Worm (Caenorhabditis elegans) whole organism, L2 larva: ENCODE results near the gene F36G3.1.

ENCODE experiments used
- C34F6.9 ChIP-seq: fragments of 150-350 bp; optimal IDR thresholded peaks from 2 replicates; lab custom pipeline; 2014; ENCODE audit warnings: missing biosample characterization, missing genetic modification characterization
- F13H6.1 ChIP-seq: sonication (generic microtip); optimal IDR thresholded peaks from 2 replicates; lab custom pipeline; 2016; ENCODE audit warnings: missing genetic modification characterization, missing compliant biosample characterization
- R02D3.7 ChIP-seq: fragments of 150-350 bp; optimal IDR thresholded peaks from 2 replicates; lab custom pipeline; 2014; ENCODE audit warnings: missing biosample characterization, missing genetic modification characterization
- Y55F3AM.14 ChIP-seq: fragments of 200-800 bp; sonication (Bioruptor generic); optimal IDR thresholded peaks from 2 replicates; lab custom pipeline; 2018; ENCODE audit warnings: mild to moderate bottlenecking, missing genetic modification characterization, missing compliant biosample characterization
- ZK546.5 ChIP-seq: sonication (generic microtip); optimal IDR thresholded peaks from 2 replicates; lab custom pipeline; 2017; ENCODE audit warnings: missing biosample characterization, missing genetic modification characterization
- alr-1 ChIP-seq: fragments of 150-350 bp; optimal IDR thresholded peaks from 2 replicates; lab custom pipeline; 2014; ENCODE audit warnings: missing biosample characterization, missing genetic modification characterization
- aly-2 ChIP-seq: fragments of 150-350 bp; optimal IDR thresholded peaks from 2 replicates; lab custom pipeline; 2014; ENCODE audit warnings: missing biosample characterization, missing genetic modification characterization
- blmp-1 ChIP-seq: sonication (generic microtip); optimal IDR thresholded peaks from 2 replicates; lab custom pipeline; 2017; ENCODE audit warnings: missing genetic modification characterization, mild to moderate bottlenecking, missing compliant biosample characterization, antibody characterized with exemption, moderate library complexity; ENCODE audit not compliant: insufficient read depth
- ceh-16 ChIP-seq: fragments of 150-350 bp; optimal IDR thresholded peaks from 2 replicates; lab custom pipeline; 2014; ENCODE audit warnings: missing biosample characterization, missing genetic modification characterization
- ceh-82 ChIP-seq: fragments of 150-350 bp; optimal IDR thresholded peaks from 2 replicates; lab custom pipeline; 2014; ENCODE audit warnings: missing biosample characterization, missing genetic modification characterization
- crh-2 ChIP-seq: sonication (generic microtip); optimal IDR thresholded peaks from 2 replicates; lab custom pipeline; 2017; ENCODE audit warnings: missing biosample characterization, missing genetic modification characterization
- dmd-4 ChIP-seq: sonication (generic microtip); optimal IDR thresholded peaks from 2 replicates; lab custom pipeline; 2017; ENCODE audit warnings: missing biosample characterization, missing genetic modification characterization
- egl-27 ChIP-seq: sonication (generic microtip); optimal IDR thresholded peaks from 3 replicates; lab custom pipeline; 2017; ENCODE audit warnings: missing biosample characterization, missing genetic modification reagents, missing genetic modification characterization
- elt-1 ChIP-seq: fragments of 150-350 bp; optimal IDR thresholded peaks from 2 replicates; lab custom pipeline; 2014; ENCODE audit warnings: missing biosample characterization, missing genetic modification characterization
- elt-3 ChIP-seq: sonication (generic microtip); optimal IDR thresholded peaks from 2 replicates; lab custom pipeline; 2017; ENCODE audit warnings: missing biosample characterization, missing genetic modification characterization
- fos-1 ChIP-seq: fragments of 150-350 bp; optimal IDR thresholded peaks from 2 replicates; lab custom pipeline; 2014; ENCODE audit warnings: missing biosample characterization, missing genetic modification characterization
- gmeb-1 ChIP-seq: fragments of 150-350 bp; optimal IDR thresholded peaks from 2 replicates; lab custom pipeline; 2014; ENCODE audit warnings: missing biosample characterization, missing genetic modification characterization
- lin-39 ChIP-seq: fragments of 150-350 bp; optimal IDR thresholded peaks from 2 replicates; lab custom pipeline; 2014; ENCODE audit warnings: missing biosample characterization, missing genetic modification reagents, missing genetic modification characterization
- lsy-2 ChIP-seq, 2 experiments: fragments of 150-350 bp in 1 of 2; sonication (generic microtip) in 1 of 2; optimal IDR thresholded peaks; 2 replicates each; lab custom pipeline; 2014 to 2017; ENCODE audit warnings: missing biosample characterization in 2 of 2, missing genetic modification characterization in 2 of 2
- mab-5 ChIP-seq: fragments of 150-350 bp; optimal IDR thresholded peaks from 2 replicates; lab custom pipeline; 2014; ENCODE audit warnings: missing biosample characterization, missing genetic modification characterization
- mbf-1 ChIP-seq: sonication (generic microtip); optimal IDR thresholded peaks from 2 replicates; lab custom pipeline; 2017; ENCODE audit warnings: missing biosample characterization, missing genetic modification characterization
- mdl-1 ChIP-seq, 2 experiments: fragments of 150-350 bp in 1 of 2; sonication (generic microtip) in 1 of 2; optimal IDR thresholded peaks; 2 replicates each; lab custom pipeline; 2017; ENCODE audit warnings: missing biosample characterization in 2 of 2, missing genetic modification characterization in 2 of 2
- nhr-10 ChIP-seq: sonication (generic microtip); optimal IDR thresholded peaks from 2 replicates; lab custom pipeline; 2017; ENCODE audit warnings: missing biosample characterization, missing genetic modification characterization
- nhr-11 ChIP-seq: fragments of 150-350 bp; optimal IDR thresholded peaks from 2 replicates; lab custom pipeline; 2014; ENCODE audit warnings: missing biosample characterization, missing genetic modification characterization
- nhr-12 ChIP-seq: fragments of 150-350 bp; optimal IDR thresholded peaks from 2 replicates; lab custom pipeline; 2014; ENCODE audit warnings: missing biosample characterization, missing genetic modification characterization
- nhr-129 ChIP-seq: fragments of 150-350 bp; optimal IDR thresholded peaks from 2 replicates; lab custom pipeline; 2014; ENCODE audit warnings: missing biosample characterization, missing genetic modification characterization
- nhr-23 ChIP-seq: fragments of 150-350 bp; optimal IDR thresholded peaks from 2 replicates; lab custom pipeline; 2014; ENCODE audit warnings: missing biosample characterization, missing genetic modification reagents, missing genetic modification characterization
- nhr-237 ChIP-seq: fragments of 150-350 bp; optimal IDR thresholded peaks from 2 replicates; lab custom pipeline; 2014; ENCODE audit warnings: missing biosample characterization, missing genetic modification characterization
- nhr-6 ChIP-seq: fragments of 150-350 bp; optimal IDR thresholded peaks from 2 replicates; lab custom pipeline; 2014; ENCODE audit warnings: missing biosample characterization, missing genetic modification characterization
- nhr-77 ChIP-seq: fragments of 150-350 bp; optimal IDR thresholded peaks from 2 replicates; lab custom pipeline; 2014; ENCODE audit warnings: missing biosample characterization, missing genetic modification characterization
- peb-1 ChIP-seq: fragments of 150-350 bp; optimal IDR thresholded peaks from 2 replicates; lab custom pipeline; 2014; ENCODE audit warnings: missing biosample characterization, missing genetic modification characterization
- skn-1 ChIP-seq: sonication (generic microtip); optimal IDR thresholded peaks from 2 replicates; lab custom pipeline; 2017; ENCODE audit warnings: missing biosample characterization, missing genetic modification characterization
- sma-3 ChIP-seq: sonication (generic microtip); optimal IDR thresholded peaks from 2 replicates; lab custom pipeline; 2016; ENCODE audit warnings: missing genetic modification reagents, missing genetic modification characterization, missing compliant biosample characterization
- sma-9 ChIP-seq, 2 experiments: fragments of 150-350 bp in 1 of 2; sonication (generic microtip) in 1 of 2; optimal IDR thresholded peaks; 2 replicates each; lab custom pipeline; 2014 to 2016; ENCODE audit warnings: missing genetic modification characterization in 2 of 2, mild to moderate bottlenecking in 1 of 2, missing biosample characterization in 1 of 2, missing compliant biosample characterization in 1 of 2, missing genetic modification reagents in 1 of 2, moderate library complexity in 1 of 2
- unc-39 ChIP-seq: fragments of 150-350 bp; optimal IDR thresholded peaks from 2 replicates; lab custom pipeline; 2014; ENCODE audit warnings: missing biosample characterization, missing genetic modification characterization
- unc-55 ChIP-seq: fragments of 150-350 bp; sonication (generic microtip); optimal IDR thresholded peaks from 3 replicates; lab custom pipeline; 2014; ENCODE audit warnings: missing biosample characterization, missing genetic modification reagents, missing genetic modification characterization
- zag-1 ChIP-seq: fragments of 150-350 bp; optimal IDR thresholded peaks from 2 replicates; lab custom pipeline; 2014; ENCODE audit warnings: missing biosample characterization, missing genetic modification characterization
- ztf-1 ChIP-seq: fragments of 200-800 bp; sonication (Bioruptor generic); conservative IDR thresholded peaks from 2 replicates; pipeline ENCODE4 v1.3.6; 2022; ENCODE audit warnings: missing genetic modification characterization, missing compliant biosample characterization
- ztf-11 ChIP-seq: sonication (generic microtip); optimal IDR thresholded peaks from 2 replicates; lab custom pipeline; 2017; ENCODE audit warnings: missing biosample characterization, missing genetic modification characterization
- ztf-4 ChIP-seq: fragments of 150-350 bp; optimal IDR thresholded peaks from 2 replicates; lab custom pipeline; 2014; ENCODE audit warnings: missing biosample characterization, missing genetic modification characterization

The F36G3.1 gene

ce11 chrX:9832370-9832769 lies 43.4 kb upstream of the F36G3.1 start:
- no peak for TF ChIP-seq nhr-23 (tag; lab: Kevin White, UChicago)
- peak; percentile 45 for TF ChIP-seq F13H6.1 (tag; lab: Kevin White, UChicago)
- TF ChIP-seq nhr-12 (tag; lab: Kevin White, UChicago), result no peak
- no peak for TF ChIP-seq unc-55 (GFP tag; lab: Kevin White, UChicago)
- TF ChIP-seq elt-3 (tag; lab: Kevin White, UChicago), result no peak
- TF ChIP-seq sma-3, result no peak
- TF ChIP-seq nhr-129 (tag; lab: Kevin White, UChicago), result peak; percentile 42
- no peak for TF ChIP-seq ztf-4 (tag; lab: Kevin White, UChicago)
- TF ChIP-seq, all 48 proteins: peak for 2

ce11 chrX:9831215-9831614 lies 42.2 kb upstream of the F36G3.1 start, which contains the start of gene rrc-1:
Gene rrc-1, minus strand, starts transcription at chrX:9831288.
- TF ChIP-seq Y55F3AM.14 (GFP tag; lab: Kevin White, UChicago) (no peak), nhr-6 (tag; lab: Kevin White, UChicago) (no peak), ceh-82 (tag; lab: Kevin White, UChicago) (no peak), peb-1 (tag; lab: Kevin White, UChicago) (no peak), zag-1 (tag; lab: Kevin White, UChicago) (no peak), mbf-1 (tag; lab: Kevin White, UChicago) (no peak), F13H6.1 (tag; lab: Kevin White, UChicago) (no peak), skn-1 (no peak), ztf-4 (tag; lab: Kevin White, UChicago) (no peak), R02D3.7 (tag; lab: Kevin White, UChicago) (no peak), mab-5 (tag; lab: Kevin White, UChicago) (no peak), nhr-12 (tag; lab: Kevin White, UChicago) (no peak), dmd-4 (no peak), sma-9 (GFP tag; optimal IDR thresholded peaks at IDR 0.05; lab: Kevin White, UChicago) (no peak), sma-9 (tag; optimal IDR thresholded peaks at IDR 0.05; lab: Kevin White, UChicago) (no peak), nhr-237 (tag; lab: Kevin White, UChicago) (no peak), alr-1 (tag; lab: Kevin White, UChicago) (no peak), gmeb-1 (tag; lab: Kevin White, UChicago) (no peak), nhr-77 (no peak), egl-27 (tag; lab: Kevin White, UChicago) (no peak), sma-3 (no peak)

ce11 chrX:9822606-9823264 lies 33.7 kb upstream of the F36G3.1 start:
- TF ChIP-seq elt-3 (tag; lab: Kevin White, UChicago) (no peak), aly-2 (tag; lab: Kevin White, UChicago) (no peak), F13H6.1 (tag; lab: Kevin White, UChicago) (peak; percentile 68), nhr-6 (tag; lab: Kevin White, UChicago) (peak; percentile 63), dmd-4 (no peak), crh-2 (tag; lab: Kevin White, UChicago) (peak; percentile 77), elt-1 (tag; lab: Kevin White, UChicago) (no peak), nhr-11 (tag; lab: Kevin White, UChicago) (no peak), peb-1 (tag; lab: Kevin White, UChicago) (no peak), mdl-1 (tag; optimal IDR thresholded peaks at IDR 0.05; lab: Kevin White, UChicago) (no peak), mab-5 (tag; lab: Kevin White, UChicago) (no peak), lin-39 (tag; lab: Kevin White, UChicago) (no peak), ceh-16 (no peak), nhr-129 (tag; lab: Kevin White, UChicago) (peak; percentile 89), fos-1 (tag; lab: Kevin White, UChicago) (peak; percentile 78), unc-39 (tag; lab: Kevin White, UChicago) (no peak), ZK546.5 (tag; lab: Kevin White, UChicago) (no peak), skn-1 (peak; percentile 81), ceh-82 (tag; lab: Kevin White, UChicago) (no peak), blmp-1 (tag; lab: Kevin White, UChicago) (no peak), lsy-2 (tag; optimal IDR thresholded peaks at IDR 0.05; lab: Kevin White, UChicago) (peak in 1 of 2 experiments; percentile 52), zag-1 (tag; lab: Kevin White, UChicago) (peak; percentile 41), C34F6.9 (tag; lab: Kevin White, UChicago) (peak; percentile 76), egl-27 (tag; lab: Kevin White, UChicago) (no peak), sma-9 (GFP tag; optimal IDR thresholded peaks at IDR 0.05; lab: Kevin White, UChicago) (peak; percentile 26), sma-9 (tag; optimal IDR thresholded peaks at IDR 0.05; lab: Kevin White, UChicago) (no peak), ztf-11 (no peak), alr-1 (tag; lab: Kevin White, UChicago) (no peak), Y55F3AM.14 (GFP tag; lab: Kevin White, UChicago) (no peak), unc-55 (GFP tag; lab: Kevin White, UChicago) (peak; percentile 68), R02D3.7 (tag; lab: Kevin White, UChicago) (no peak), nhr-10 (tag; lab: Kevin White, UChicago) (no peak), nhr-77 (no peak), gmeb-1 (tag; lab: Kevin White, UChicago) (no peak), sma-3 (peak; percentile 20), nhr-23 (tag; lab: Kevin White, UChicago) (no peak), ztf-1 (GFP tag; lab: Robert Waterston, UW) (no peak), ztf-4 (tag; lab: Kevin White, UChicago) (no peak)
